Worm (Caenorhabditis elegans) whole organism, L3 larva: Measurements from ENCODE around the gene srh-56.

Experiments used
- ZK546.5 ChIP-seq: sonication (generic microtip); optimal IDR thresholded peaks from 2 replicates; lab custom pipeline; 2017; ENCODE audit warnings: missing biosample characterization, missing genetic modification characterization
- fos-1 ChIP-seq: fragments of 150-350 bp; optimal IDR thresholded peaks from 2 replicates; lab custom pipeline; 2014; ENCODE audit warnings: missing biosample characterization, missing genetic modification characterization
- hmg-11 ChIP-seq: sonication (generic microtip); optimal IDR thresholded peaks from 2 replicates; lab custom pipeline; 2016; ENCODE audit warnings: missing genetic modification characterization, missing compliant biosample characterization
- nfya-1 ChIP-seq: sonication (generic microtip); optimal IDR thresholded peaks from 2 replicates; lab custom pipeline; 2017; ENCODE audit warnings: missing genetic modification characterization, mild to moderate bottlenecking, missing compliant biosample characterization, antibody characterized with exemption, moderate library complexity; ENCODE audit not compliant: insufficient read depth
- skn-1 ChIP-seq: fragments of 150-350 bp; optimal IDR thresholded peaks from 2 replicates; lab custom pipeline; 2014; ENCODE audit warnings: missing biosample characterization, missing genetic modification characterization
- tbx-2 ChIP-seq: sonication (generic microtip); optimal IDR thresholded peaks from 2 replicates; lab custom pipeline; 2016; ENCODE audit warnings: mild to moderate bottlenecking, missing genetic modification characterization, missing compliant biosample characterization

srh-56 gene

ce11 chrV:2818117-2818516, 46.5 kb downstream of the srh-56 start, which contains the start of gene srt-34:
srt-34 (minus strand) TSS chrV:2818217.
- no peak for TF ChIP-seq skn-1 (tag; lab: Kevin White, UChicago)
- TF ChIP-seq tbx-2 (tag; lab: Kevin White, UChicago) = no peak
- no peak for TF ChIP-seq fos-1 (tag; lab: Kevin White, UChicago)
- no peak for TF ChIP-seq ZK546.5

DNA sequence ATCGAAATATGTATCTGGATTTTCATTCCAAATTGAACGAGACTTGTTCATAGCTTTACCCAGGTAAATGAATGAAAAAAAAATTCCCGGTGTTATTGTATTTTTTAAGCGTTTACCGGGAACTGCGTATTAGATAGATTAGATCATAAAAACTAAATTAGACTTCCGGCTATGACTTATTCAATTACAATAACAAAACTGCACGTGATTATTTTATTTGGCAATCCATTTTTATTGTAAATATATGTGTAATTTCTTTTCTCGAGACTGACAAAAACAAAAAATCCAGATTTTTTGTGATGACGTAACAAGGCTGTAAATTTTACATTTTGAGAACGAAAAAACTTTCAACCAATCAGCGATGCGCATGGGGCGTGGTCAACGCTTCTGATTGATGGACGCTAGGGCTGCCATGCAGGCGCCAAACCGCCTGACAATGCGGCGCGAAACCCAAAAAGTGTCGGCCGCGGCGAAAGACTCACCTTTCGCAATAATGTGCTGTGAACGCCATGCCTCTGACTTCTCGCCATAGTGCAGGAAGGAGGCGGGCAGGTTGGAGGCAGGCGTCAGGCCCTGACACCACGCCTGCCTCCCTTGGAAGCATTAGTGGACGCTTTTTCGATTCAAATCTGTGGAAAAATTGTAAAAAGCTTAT, 50.1 kb downstream of the srh-56 start, which contains the start of gene srh-36:
Gene srh-36 (minus strand): TSS at position 51 of the 655 bp plus-strand sequence.
- TF ChIP-seq nfya-1 (tag; lab: Kevin White, UChicago) (peak; percentile 46), hmg-11 (tag; lab: Kevin White, UChicago) (no peak)
